Worm (Caenorhabditis elegans) whole organism, L4 larva: ENCODE data around the gene F46B3.14.

Source experiments
- T26A8.4 ChIP-seq: fragments of 200-800 bp; sonication (Bioruptor generic); IDR thresholded peaks from 2 replicates; pipeline ENCODE4 v1.3.6; 2022; ENCODE audit warnings: missing genetic modification characterization, missing compliant biosample characterization
- madf-9 ChIP-seq: fragments of 200-800 bp; sonication (Bioruptor generic); conservative IDR thresholded peaks from 2 replicates; pipeline ENCODE4 v1.3.6; 2022; ENCODE audit warnings: missing genetic modification reagents, missing genetic modification characterization, missing compliant biosample characterization
- pha-4 ChIP-seq, 2 experiments: fragments of 150-350 bp in 1 of 2; fragments of 200-800 bp in 1 of 2; sonication (Bioruptor generic) in 1 of 2; IDR thresholded peaks in 1 of 2; optimal IDR thresholded peaks in 1 of 2; 2 replicates each; pipeline versions ENCODE4 v1.3.6 to Lab custom; 2014 to 2022; ENCODE audit warnings: missing genetic modification characterization in 2 of 2, missing genetic modification reagents in 2 of 2, missing biosample characterization in 1 of 2, missing compliant biosample characterization in 1 of 2
- zag-1 ChIP-seq: fragments of 150-350 bp; optimal IDR thresholded peaks from 2 replicates; lab custom pipeline; 2014; ENCODE audit warnings: missing biosample characterization, missing genetic modification characterization

DNA sequence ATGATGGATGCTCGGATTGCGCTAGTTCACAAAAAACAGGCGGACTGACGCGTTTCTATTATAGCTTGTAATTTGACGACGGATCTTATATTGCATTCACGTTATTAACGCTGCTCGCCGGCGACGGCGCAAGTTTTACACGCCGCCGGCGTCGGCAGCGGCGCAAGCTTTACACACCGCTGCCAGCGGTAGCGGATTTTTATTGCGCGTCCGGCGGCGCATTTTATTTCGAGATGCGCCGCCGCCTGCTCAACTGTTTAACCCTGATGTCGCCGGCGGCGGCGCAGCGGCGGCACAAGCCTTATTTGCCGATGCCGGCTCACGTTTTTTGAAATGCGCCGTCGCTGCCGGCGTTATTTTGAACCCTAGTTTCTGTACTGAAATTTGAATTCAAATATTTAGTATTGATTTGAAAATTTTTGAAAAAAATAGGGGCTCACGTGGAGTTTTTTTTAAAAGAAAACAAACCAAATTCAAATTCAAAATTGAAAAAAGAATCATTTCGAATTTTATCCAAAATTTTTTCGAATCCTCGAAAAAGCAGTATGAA is 26.5 kb downstream of the F46B3.14 start, which contains the start of gene ttr-57:
- TF ChIP-seq madf-9 (no peak), pha-4 (GFP tag; IDR thresholded peaks at IDR 0.05; lab: Robert Waterston, UW) (no peak), pha-4 (tag; optimal IDR thresholded peaks at IDR 0.05; lab: Kevin White, UChicago) (no peak), T26A8.4 (no peak), zag-1 (tag; lab: Kevin White, UChicago) (no peak)
